Worm (Caenorhabditis elegans): ENCODE results near the gene mlc-2.

The mlc-2 gene

ce11 chrX:17479694-17480574, 23.5 kb upstream of the mlc-2 start (continued):
- TF ChIP-seq mab-5 (tag; optimal IDR thresholded peaks at IDR 0.05) (peak; percentile 88), nhr-10 (tag; optimal IDR thresholded peaks at IDR 0.05) (no peak), ama-1 (optimal IDR thresholded peaks at IDR 0.05) (peak; percentile 44), nhr-12 (tag; optimal IDR thresholded peaks at IDR 0.05) (no peak), elt-1 (tag; optimal IDR thresholded peaks at IDR 0.05) (no peak), ztf-11 (tag; optimal IDR thresholded peaks at IDR 0.05) (no peak), ZK546.5 (tag; optimal IDR thresholded peaks at IDR 0.05) (no peak), nhr-129 (tag; optimal IDR thresholded peaks at IDR 0.05) (peak; percentile 77), mbf-1 (tag; optimal IDR thresholded peaks at IDR 0.05) (no peak), crh-2 (tag; optimal IDR thresholded peaks at IDR 0.05) (peak; percentile 65), lsy-2 (tag; optimal IDR thresholded peaks at IDR 0.05) (peak; percentile 69 to 77), sma-9 (GFP tag; optimal IDR thresholded peaks at IDR 0.05) (peak; percentile 93), sma-9 (tag; optimal IDR thresholded peaks at IDR 0.05) (no peak), nhr-21 (tag; optimal IDR thresholded peaks at IDR 0.05) (peak; percentile 88), ceh-82 (tag; optimal IDR thresholded peaks at IDR 0.05) (no peak), nhr-6 (tag; optimal IDR thresholded peaks at IDR 0.05) (peak; percentile 77)

- no peak for TF ChIP-seq nhr-12 (tag; optimal IDR thresholded peaks at IDR 0.05)
- TF ChIP-seq nhr-129 (tag; optimal IDR thresholded peaks at IDR 0.05): no peak
- no peak for TF ChIP-seq sma-9 (GFP tag; optimal IDR thresholded peaks at IDR 0.05)
- TF ChIP-seq sma-9 (tag; optimal IDR thresholded peaks at IDR 0.05): no peak
- TF ChIP-seq lin-11 (tag; optimal IDR thresholded peaks at IDR 0.05): no peak
- TF ChIP-seq aly-2 (tag; optimal IDR thresholded peaks at IDR 0.05): no peak
- no peak for TF ChIP-seq unc-62 (GFP tag; optimal IDR thresholded peaks at IDR 0.05)
- peak; percentile 44 for TF ChIP-seq fos-1 (tag; optimal IDR thresholded peaks at IDR 0.05)
Measured at ce11 chrX:17478677-17479076, 22.3 kb upstream of the mlc-2 start.

ce11 chrX:17475974-17476373, 19.6 kb upstream of the mlc-2 start:
- TF ChIP-seq peb-1 (tag; optimal IDR thresholded peaks at IDR 0.05) (no peak), F13H6.1 (tag; optimal IDR thresholded peaks at IDR 0.05) (no peak), unc-55 (GFP tag; optimal IDR thresholded peaks at IDR 0.05) (no peak), sma-3 (GFP tag; optimal IDR thresholded peaks at IDR 0.05) (peak; percentile 61), blmp-1 (tag; optimal IDR thresholded peaks at IDR 0.05; ENCODE audit: insufficient read depth) (no peak), sma-9 (GFP tag; optimal IDR thresholded peaks at IDR 0.05) (peak; percentile 70), sma-9 (tag; optimal IDR thresholded peaks at IDR 0.05) (no peak), mbf-1 (tag; optimal IDR thresholded peaks at IDR 0.05) (no peak), crh-2 (tag; optimal IDR thresholded peaks at IDR 0.05) (no peak), nhr-25 (tag; optimal IDR thresholded peaks at IDR 0.05) (peak; percentile 13), fos-1 (tag; optimal IDR thresholded peaks at IDR 0.05) (peak; percentile 78), lin-39 (tag; optimal IDR thresholded peaks at IDR 0.05) (no peak), lsy-2 (tag; optimal IDR thresholded peaks at IDR 0.05) (no peak)

- TF ChIP-seq lin-13 (GFP tag; optimal IDR thresholded peaks at IDR 0.05): no peak
- TF ChIP-seq sma-3 (GFP tag; optimal IDR thresholded peaks at IDR 0.05): peak; percentile 52
- no peak for TF ChIP-seq R02D3.7 (tag; optimal IDR thresholded peaks at IDR 0.05)
- peak; percentile 31 for TF ChIP-seq C34F6.9 (tag; optimal IDR thresholded peaks at IDR 0.05)
- no peak for TF ChIP-seq ztf-11 (tag; optimal IDR thresholded peaks at IDR 0.05)
- no peak for TF ChIP-seq nhr-129 (tag; optimal IDR thresholded peaks at IDR 0.05)
- peak; percentile 50 for TF ChIP-seq nhr-25 (tag; optimal IDR thresholded peaks at IDR 0.05)
- TF ChIP-seq mdl-1 (tag; optimal IDR thresholded peaks at IDR 0.05): no peak
- TF ChIP-seq crh-2 (tag; optimal IDR thresholded peaks at IDR 0.05): no peak
- TF ChIP-seq sma-9 (GFP tag; optimal IDR thresholded peaks at IDR 0.05): peak; percentile 6
- TF ChIP-seq sma-9 (tag; optimal IDR thresholded peaks at IDR 0.05): no peak
- TF ChIP-seq elt-3 (tag; optimal IDR thresholded peaks at IDR 0.05): no peak
- TF ChIP-seq lsy-2 (tag; optimal IDR thresholded peaks at IDR 0.05): peak in 1 of 2 experiments; percentile 2
- TF ChIP-seq unc-39 (tag; optimal IDR thresholded peaks at IDR 0.05): no peak
- peak; percentile 3 for TF ChIP-seq unc-55 (GFP tag; optimal IDR thresholded peaks at IDR 0.05)
- peak; percentile 30 for TF ChIP-seq fos-1 (tag; optimal IDR thresholded peaks at IDR 0.05)
Measured at ce11 chrX:17474521-17475170, 18.3 kb upstream of the mlc-2 start, which contains the start of gene tps-1. Gene tps-1, minus strand, starts transcription at chrX:17474534.

Measured in whole organism, L2 larva.